Worm (Caenorhabditis elegans): ENCODE results near the gene slc-25A18.2.

- no peak for TF ChIP-seq zip-5 (tag; optimal IDR thresholded peaks at IDR 0.05)
- no peak for TF ChIP-seq fkh-10 (GFP tag; optimal IDR thresholded peaks at IDR 0.05)
- no peak for TF ChIP-seq hlh-6 (tag; optimal IDR thresholded peaks at IDR 0.05)
- TF ChIP-seq nhr-11 (tag; optimal IDR thresholded peaks at IDR 0.05), result no peak
- TF ChIP-seq dmd-4 (tag; optimal IDR thresholded peaks at IDR 0.05; ENCODE audit: borderline replicate concordance), result no peak
- no peak for TF ChIP-seq ets-4 (tag; optimal IDR thresholded peaks at IDR 0.05)
- no peak for TF ChIP-seq tbx-7 (tag; optimal IDR thresholded peaks at IDR 0.05)
- peak; percentile 76 for TF ChIP-seq hlh-30 (tag; optimal IDR thresholded peaks at IDR 0.05; ENCODE audit: insufficient read depth)
Observed at ce11 chrIV:7507305-7507704, 32.5 kb downstream of the slc-25A18.2 start.
